Worm (Caenorhabditis elegans) whole organism, mixed stage, embryonic: ENCODE data around the gene srt-69.

Experiments used
- M03D4.4 ChIP-seq: sonication (generic microtip); optimal IDR thresholded peaks from 2 replicates; lab custom pipeline; 2017; ENCODE audit warnings: mild to moderate bottlenecking, missing genetic modification characterization, missing compliant biosample characterization
- bed-3 ChIP-seq: fragments of 200-800 bp; sonication (Bioruptor generic); optimal IDR thresholded peaks from 3 replicates; lab custom pipeline; 2018; ENCODE audit warnings: mild to moderate bottlenecking, missing genetic modification characterization, moderate library complexity, missing compliant biosample characterization
- blmp-1 ChIP-seq: fragments of 150-350 bp; optimal IDR thresholded peaks from 2 replicates; lab custom pipeline; 2014; ENCODE audit warnings: missing biosample characterization, missing genetic modification characterization
- ceh-39 ChIP-seq: fragments of 150-350 bp; optimal IDR thresholded peaks from 2 replicates; lab custom pipeline; 2014; ENCODE audit warnings: missing biosample characterization, missing genetic modification characterization
- ceh-43 ChIP-seq: fragments of 200-800 bp; sonication (Bioruptor generic); optimal IDR thresholded peaks from 2 replicates; lab custom pipeline; 2018; ENCODE audit warnings: mild to moderate bottlenecking, missing genetic modification characterization, moderate library complexity, missing compliant biosample characterization
- ceh-83 ChIP-seq: fragments of 200-800 bp; sonication (Bioruptor generic); optimal IDR thresholded peaks from 2 replicates; lab custom pipeline; 2018; ENCODE audit warnings: mild to moderate bottlenecking, missing genetic modification characterization, missing compliant biosample characterization
- ces-1 ChIP-seq: fragments of 150-350 bp; optimal IDR thresholded peaks from 2 replicates; lab custom pipeline; 2014; ENCODE audit warnings: missing biosample characterization, missing genetic modification reagents, missing genetic modification characterization
- cnd-1 ChIP-seq: fragments of 200-800 bp; sonication (Bioruptor generic); optimal IDR thresholded peaks from 2 replicates; lab custom pipeline; 2018; ENCODE audit warnings: mild to moderate bottlenecking, missing genetic modification characterization, missing compliant biosample characterization
- drap-1 ChIP-seq: fragments of 200-800 bp; sonication (Bioruptor generic); optimal IDR thresholded peaks from 3 replicates; lab custom pipeline; 2018; ENCODE audit warnings: mild to moderate bottlenecking, missing genetic modification characterization, missing compliant biosample characterization
- elt-1 ChIP-seq: sonication (generic microtip); optimal IDR thresholded peaks from 2 replicates; lab custom pipeline; 2017; ENCODE audit warnings: missing genetic modification characterization, mild to moderate bottlenecking, missing compliant biosample characterization, antibody characterized with exemption, moderate library complexity, borderline replicate concordance; ENCODE audit not compliant: insufficient read depth
- elt-3 ChIP-seq: fragments of 150-350 bp; optimal IDR thresholded peaks from 2 replicates; lab custom pipeline; 2014; ENCODE audit warnings: missing biosample characterization, missing genetic modification characterization
- flh-1 ChIP-seq: fragments of 200-800 bp; sonication (Bioruptor generic); optimal IDR thresholded peaks from 2 replicates; lab custom pipeline; 2018; ENCODE audit warnings: mild to moderate bottlenecking, missing genetic modification characterization, moderate library complexity, missing compliant biosample characterization
- ham-2 ChIP-seq: fragments of 200-800 bp; sonication (Bioruptor generic); optimal IDR thresholded peaks from 2 replicates; lab custom pipeline; 2018; ENCODE audit warnings: mild to moderate bottlenecking, missing genetic modification characterization, missing compliant biosample characterization
- hlh-1 ChIP-seq: fragments of 150-350 bp; optimal IDR thresholded peaks from 2 replicates; lab custom pipeline; 2014; ENCODE audit warnings: missing biosample characterization, missing genetic modification reagents, missing genetic modification characterization
- lin-13 ChIP-seq: fragments of 150-350 bp; optimal IDR thresholded peaks from 2 replicates; lab custom pipeline; 2014; ENCODE audit warnings: missing biosample characterization, missing genetic modification characterization
- lin-32 ChIP-seq: fragments of 200-800 bp; sonication (Bioruptor generic); optimal IDR thresholded peaks from 2 replicates; lab custom pipeline; 2018; ENCODE audit warnings: mild to moderate bottlenecking, missing genetic modification characterization, missing compliant biosample characterization
- lsy-2 ChIP-seq: fragments of 150-350 bp; optimal IDR thresholded peaks from 2 replicates; lab custom pipeline; 2014; ENCODE audit warnings: missing biosample characterization, missing genetic modification characterization
- mab-5 ChIP-seq: fragments of 150-350 bp; optimal IDR thresholded peaks from 2 replicates; lab custom pipeline; 2014; ENCODE audit warnings: missing biosample characterization, missing genetic modification characterization
- mep-1 ChIP-seq: fragments of 150-350 bp; optimal IDR thresholded peaks from 2 replicates; lab custom pipeline; 2017; ENCODE audit warnings: missing biosample characterization, missing genetic modification reagents, missing genetic modification characterization, inconsistent platforms
- mls-2 ChIP-seq: sonication (generic microtip); optimal IDR thresholded peaks from 2 replicates; lab custom pipeline; 2016; ENCODE audit warnings: mild to moderate bottlenecking, missing genetic modification characterization, moderate library complexity, missing compliant biosample characterization
- nhr-2 ChIP-seq: fragments of 150-350 bp; optimal IDR thresholded peaks from 2 replicates; lab custom pipeline; 2014; ENCODE audit warnings: missing biosample characterization, missing genetic modification characterization
- nhr-237 ChIP-seq: fragments of 150-350 bp; optimal IDR thresholded peaks from 2 replicates; lab custom pipeline; 2014; ENCODE audit warnings: missing biosample characterization, missing genetic modification characterization
- nhr-28 ChIP-seq: fragments of 150-350 bp; optimal IDR thresholded peaks from 2 replicates; lab custom pipeline; 2014; ENCODE audit warnings: missing biosample characterization, missing genetic modification characterization
- nhr-76 ChIP-seq: sonication (generic microtip); optimal IDR thresholded peaks from 2 replicates; lab custom pipeline; 2017; ENCODE audit warnings: missing biosample characterization, missing genetic modification characterization
- sem-2 ChIP-seq: fragments of 200-800 bp; sonication (Bioruptor generic); optimal IDR thresholded peaks from 2 replicates; lab custom pipeline; 2018; ENCODE audit warnings: mild to moderate bottlenecking, missing genetic modification characterization, missing compliant biosample characterization
- snpc-4 ChIP-seq: fragments of 150-350 bp; optimal IDR thresholded peaks from 2 replicates; lab custom pipeline; 2014; ENCODE audit warnings: missing biosample characterization, missing genetic modification characterization
- sptf-1 ChIP-seq: sonication (generic microtip); optimal IDR thresholded peaks from 2 replicates; lab custom pipeline; 2017; ENCODE audit warnings: mild to moderate bottlenecking, missing genetic modification characterization, moderate library complexity, missing compliant biosample characterization
- tbx-8 ChIP-seq: fragments of 200-800 bp; sonication (Bioruptor generic); optimal IDR thresholded peaks from 2 replicates; lab custom pipeline; 2018; ENCODE audit warnings: mild to moderate bottlenecking, missing genetic modification characterization, moderate library complexity, missing compliant biosample characterization
- unc-120 ChIP-seq: sonication (generic microtip); optimal IDR thresholded peaks from 2 replicates; lab custom pipeline; 2017; ENCODE audit warnings: missing genetic modification characterization, missing compliant biosample characterization; ENCODE audit not compliant: poor library complexity, severe bottlenecking
- unc-39 ChIP-seq: fragments of 150-350 bp; optimal IDR thresholded peaks from 2 replicates; lab custom pipeline; 2014; ENCODE audit warnings: missing biosample characterization, missing genetic modification characterization
- unc-62 ChIP-seq: fragments of 150-350 bp; optimal IDR thresholded peaks from 2 replicates; lab custom pipeline; 2014; ENCODE audit warnings: missing biosample characterization, missing genetic modification reagents, missing genetic modification characterization
- zip-8 ChIP-seq: fragments of 150-350 bp; optimal IDR thresholded peaks from 2 replicates; lab custom pipeline; 2014; ENCODE audit warnings: missing biosample characterization, missing genetic modification characterization
- ztf-11 ChIP-seq: fragments of 150-350 bp; optimal IDR thresholded peaks from 2 replicates; lab custom pipeline; 2014; ENCODE audit warnings: missing biosample characterization, missing genetic modification characterization

The srt-69 gene

ce11 chrV:5273241-5273640 is 7.8 kb upstream of the srt-69 start:
- TF ChIP-seq zip-8 (tag; lab: Kevin White, UChicago) (no peak), tbx-8 (GFP tag; lab: Kevin White, UChicago) (no peak), elt-1 (no peak), elt-3 (tag; lab: Kevin White, UChicago) (no peak), cnd-1 (no peak), drap-1 (no peak), ztf-11 (tag; lab: Kevin White, UChicago) (no peak), nhr-28 (tag; lab: Kevin White, UChicago) (no peak), unc-120 (tag; lab: Kevin White, UChicago) (no peak), lin-32 (GFP tag; lab: Kevin White, UChicago) (no peak)

ce11 chrV:5272619-5273074 is 7.2 kb upstream of the srt-69 start:
- TF ChIP-seq ceh-39 (tag; lab: Kevin White, UChicago) = no peak
- TF ChIP-seq unc-62 (GFP tag; lab: Kevin White, UChicago) = peak; percentile 66
- no peak for TF ChIP-seq cnd-1
- TF ChIP-seq mep-1 (tag; lab: Kevin White, UChicago) = no peak
- no peak for TF ChIP-seq M03D4.4 (tag; lab: Kevin White, UChicago)
- TF ChIP-seq mls-2 (tag; lab: Kevin White, UChicago) = no peak
- no peak for TF ChIP-seq sem-2
- peak; percentile 71 for TF ChIP-seq unc-120 (tag; lab: Kevin White, UChicago)
- no peak for TF ChIP-seq nhr-76 (tag; lab: Kevin White, UChicago)
- TF ChIP-seq drap-1 = no peak
- no peak for TF ChIP-seq ces-1
- no peak for TF ChIP-seq sptf-1 (tag; lab: Kevin White, UChicago)
- TF ChIP-seq elt-1 = no peak
- no peak for TF ChIP-seq ham-2
- no peak for TF ChIP-seq ztf-11 (tag; lab: Kevin White, UChicago)
- peak; percentile 16 for TF ChIP-seq elt-3 (tag; lab: Kevin White, UChicago)
- TF ChIP-seq lin-13 = no peak
- TF ChIP-seq nhr-28 (tag; lab: Kevin White, UChicago) = no peak
- no peak for TF ChIP-seq unc-39 (tag; lab: Kevin White, UChicago)
- TF ChIP-seq blmp-1 = no peak
- TF ChIP-seq hlh-1 = peak; percentile 63
- no peak for TF ChIP-seq mab-5 (tag; lab: Kevin White, UChicago)
- TF ChIP-seq snpc-4 (tag; lab: Kevin White, UChicago) = no peak
- no peak for TF ChIP-seq zip-8 (tag; lab: Kevin White, UChicago)
- TF ChIP-seq lin-32 (GFP tag; lab: Kevin White, UChicago) = no peak
- TF ChIP-seq lsy-2 (tag; lab: Kevin White, UChicago) = no peak

DNA sequence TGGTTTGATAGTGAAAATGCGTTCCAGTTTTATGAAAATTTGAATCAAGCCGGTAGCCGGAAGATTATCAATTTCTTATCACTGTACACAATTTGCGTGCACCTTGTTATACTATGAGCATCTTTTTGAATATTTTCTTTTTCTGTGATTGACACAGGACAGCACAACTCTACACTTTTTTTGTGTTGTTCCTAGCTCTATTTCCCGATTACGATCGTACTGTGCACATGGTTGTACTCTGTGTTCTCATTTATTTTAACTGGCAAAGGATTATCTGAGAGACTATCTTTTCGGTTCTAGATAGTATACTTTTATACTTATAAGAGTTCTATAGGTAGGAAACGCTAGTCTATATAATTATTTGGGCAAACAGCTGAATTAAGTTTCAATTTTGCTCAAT is 6.6 kb upstream of the srt-69 start:
- TF ChIP-seq snpc-4 (tag; lab: Kevin White, UChicago) (no peak), zip-8 (tag; lab: Kevin White, UChicago) (no peak), drap-1 (no peak), elt-3 (tag; lab: Kevin White, UChicago) (no peak), nhr-28 (tag; lab: Kevin White, UChicago) (no peak)

DNA sequence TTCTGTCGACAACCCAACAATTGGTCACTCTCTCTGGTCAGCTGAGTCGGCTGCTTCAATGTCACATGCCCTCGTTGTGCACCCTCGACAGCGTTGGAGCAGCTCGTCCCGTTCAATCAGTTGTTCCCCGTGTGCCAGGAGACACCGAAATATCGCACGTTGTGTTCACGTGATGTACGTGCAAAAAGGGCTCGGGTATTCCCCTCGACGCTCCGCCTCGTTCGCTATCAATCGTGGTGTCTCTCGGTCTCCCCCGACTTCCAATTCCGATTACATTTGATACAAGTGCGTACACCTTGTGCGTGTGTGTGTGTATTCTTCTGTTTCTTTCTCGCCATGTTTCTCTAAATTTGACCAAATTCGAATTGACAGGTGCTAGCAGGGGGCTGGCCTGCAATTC is 6.0 kb upstream of the srt-69 start:
- TF ChIP-seq mls-2 (tag; lab: Kevin White, UChicago) = peak; percentile 9
- no peak for TF ChIP-seq ceh-43 (GFP tag; lab: Kevin White, UChicago)
- TF ChIP-seq unc-120 (tag; lab: Kevin White, UChicago) = peak; percentile 92
- TF ChIP-seq mep-1 (tag; lab: Kevin White, UChicago) = no peak
- no peak for TF ChIP-seq elt-3 (tag; lab: Kevin White, UChicago)
- no peak for TF ChIP-seq sptf-1 (tag; lab: Kevin White, UChicago)
- TF ChIP-seq ham-2 = no peak
- no peak for TF ChIP-seq M03D4.4 (tag; lab: Kevin White, UChicago)
- peak; percentile 93 for TF ChIP-seq hlh-1
- no peak for TF ChIP-seq elt-1
- peak; percentile 67 for TF ChIP-seq unc-62 (GFP tag; lab: Kevin White, UChicago)

DNA sequence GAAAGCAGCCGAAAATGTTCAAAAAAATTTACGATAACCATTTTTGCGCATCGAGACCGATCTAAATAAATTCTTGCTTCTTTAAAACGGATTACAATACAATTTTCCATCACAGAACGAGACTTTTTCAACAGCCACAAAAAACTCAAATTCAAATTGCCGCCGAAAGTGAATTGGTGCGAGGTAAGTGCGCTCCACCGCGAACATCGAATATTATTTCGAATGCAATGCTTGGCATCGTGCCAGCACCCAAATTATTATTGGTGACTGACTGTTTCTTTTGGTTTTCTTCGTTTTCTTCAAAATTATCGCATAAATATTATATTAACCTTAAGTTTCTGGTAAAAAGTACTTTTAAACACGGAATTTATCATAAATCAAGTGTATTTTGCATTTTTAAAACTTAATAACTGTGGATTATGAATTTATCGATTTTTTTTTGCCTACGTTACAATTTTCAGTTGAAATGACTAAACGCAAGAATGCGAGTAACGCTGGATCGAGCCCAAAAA is 3.6 kb upstream of the srt-69 start, which contains the start of gene penr-1:
TSS of gene penr-1 (plus strand) at position 462 of the 512 bp plus-strand sequence.
- TF ChIP-seq unc-39 (tag; lab: Kevin White, UChicago) (no peak), nhr-237 (tag; lab: Kevin White, UChicago) (no peak), bed-3 (GFP tag; lab: Kevin White, UChicago) (no peak), ceh-83 (GFP tag; lab: Kevin White, UChicago) (no peak), nhr-2 (tag; lab: Kevin White, UChicago) (no peak), ham-2 (no peak), cnd-1 (no peak), lsy-2 (tag; lab: Kevin White, UChicago) (peak; percentile 26), flh-1 (GFP tag; lab: Kevin White, UChicago) (no peak), mab-5 (tag; lab: Kevin White, UChicago) (no peak), drap-1 (no peak), blmp-1 (no peak), mls-2 (tag; lab: Kevin White, UChicago) (no peak), tbx-8 (GFP tag; lab: Kevin White, UChicago) (no peak), snpc-4 (tag; lab: Kevin White, UChicago) (no peak), mep-1 (tag; lab: Kevin White, UChicago) (peak; percentile 41), ces-1 (peak; percentile 50), sem-2 (no peak), sptf-1 (tag; lab: Kevin White, UChicago) (no peak), unc-120 (tag; lab: Kevin White, UChicago) (no peak), lin-13 (peak; percentile 22)
